Fruit fly (Drosophila melanogaster): Measurements from ENCODE around the gene alpha-Est6.

Gene alpha-Est6

DNA sequence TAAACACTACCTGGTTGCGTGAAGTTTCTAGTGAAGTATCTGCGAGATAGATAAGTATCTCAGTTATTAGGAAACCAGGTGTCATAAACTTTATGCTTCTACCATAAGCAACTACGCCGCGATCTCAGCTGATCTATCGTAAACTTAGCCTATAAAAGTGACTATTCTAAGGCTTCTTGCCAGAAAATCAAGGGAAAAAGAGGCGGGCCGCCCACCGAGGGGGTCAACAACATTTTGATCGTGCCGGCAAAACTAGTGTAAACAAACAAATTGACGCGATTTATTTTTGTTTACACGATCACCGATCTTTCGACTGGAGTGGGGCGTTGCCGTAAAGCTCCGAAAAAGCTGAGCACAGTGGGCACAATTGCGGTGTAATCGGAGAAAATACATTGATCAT lies 4.4 kb downstream of the alpha-Est6 start (continued):
- TF ChIP-seq CG6813 (GFP tag; optimal IDR thresholded peaks at IDR 0.05) (peak; percentile 40), CG12236 (GFP tag; optimal IDR thresholded peaks at IDR 0.05) (no peak), CG7928 (GFP tag; optimal IDR thresholded peaks at IDR 0.05) (no peak), gt (GFP tag; IDR thresholded peaks at IDR 0.05) (no peak), Hmx (GFP tag; optimal IDR thresholded peaks at IDR 0.05) (no peak), Rfx (GFP tag; IDR thresholded peaks at IDR 0.05) (0 out of 2 replicates have a peak, but pooled peaks have one; percentile 8), CG3065 (GFP tag; optimal IDR thresholded peaks at IDR 0.05) (no peak), zen2 (GFP tag; IDR thresholded peaks at IDR 0.05; ENCODE audit: partially characterized antibody) (no peak), ara (GFP tag; IDR thresholded peaks at IDR 0.05) (no peak), Myb (GFP tag; optimal IDR thresholded peaks at IDR 0.05) (no peak), CG5180 (GFP tag; optimal IDR thresholded peaks at IDR 0.05) (no peak), CG17568 (GFP tag; optimal IDR thresholded peaks at IDR 0.05) (peak; percentile 4), cwo (GFP tag; optimal IDR thresholded peaks at IDR 0.05) (peak; percentile 4), dan (GFP tag; IDR thresholded peaks at IDR 0.05) (no peak), ems (GFP tag; optimal IDR thresholded peaks at IDR 0.05) (no peak), croc (GFP tag; conservative IDR thresholded peaks at IDR 0.05) (no peak), so (GFP tag; IDR thresholded peaks at IDR 0.05) (no peak), CG33557 (GFP tag; optimal IDR thresholded peaks at IDR 0.05) (no peak), CG30431 (GFP tag; optimal IDR thresholded peaks at IDR 0.05) (no peak), al (GFP tag; IDR thresholded peaks at IDR 0.05) (no peak), MBD-R2 (GFP tag; IDR thresholded peaks at IDR 0.05) (no peak), CG6654 (GFP tag; optimal IDR thresholded peaks at IDR 0.05) (no peak), CG2202 (tag; optimal IDR thresholded peaks at IDR 0.05) (no peak), lmd (GFP tag; IDR thresholded peaks at IDR 0.05) (no peak), Abd-B (GFP tag; optimal IDR thresholded peaks at IDR 0.05) (no peak), Opbp (GFP tag; IDR thresholded peaks at IDR 0.05; ENCODE audit: partially characterized antibody) (no peak), amos (GFP tag; IDR thresholded peaks at IDR 0.05; ENCODE audit: partially characterized antibody) (no peak), Ets97D (GFP tag; optimal IDR thresholded peaks at IDR 0.05) (no peak), CG12942 (GFP tag; optimal IDR thresholded peaks at IDR 0.05) (no peak), CG11695 (GFP tag; IDR thresholded peaks at IDR 0.05) (no peak), CG10431 (GFP tag; optimal IDR thresholded peaks at IDR 0.05) (no peak), Hr3 (GFP tag; optimal IDR thresholded peaks at IDR 0.05) (no peak), CG34422 (GFP tag; IDR thresholded peaks at IDR 0.05) (peak; percentile 42; the same call in 1 of the 3 replicates), Sox102F (GFP tag; optimal IDR thresholded peaks at IDR 0.05) (no peak), CG2678 (tag; optimal IDR thresholded peaks at IDR 0.05) (peak; percentile 33), CG2120 (GFP tag; optimal IDR thresholded peaks at IDR 0.05) (no peak), CG9609 (GFP tag; optimal IDR thresholded peaks at IDR 0.05) (no peak), sisA (GFP tag; IDR thresholded peaks at IDR 0.05) (no peak), pum (GFP tag; optimal IDR thresholded peaks at IDR 0.05) (no peak), disco-r (GFP tag; optimal IDR thresholded peaks at IDR 0.05) (no peak), CG13894 (tag; optimal IDR thresholded peaks at IDR 0.05) (peak; percentile 86), CG1792 (GFP tag; optimal IDR thresholded peaks at IDR 0.05) (no peak), CG4328 (GFP tag; optimal IDR thresholded peaks at IDR 0.05) (no peak), pho (GFP tag; optimal IDR thresholded peaks at IDR 0.05) (no peak), CG13296 (GFP tag; optimal IDR thresholded peaks at IDR 0.05) (peak; percentile 48), sr (GFP tag; IDR thresholded peaks at IDR 0.05) (no peak), sug (tag; optimal IDR thresholded peaks at IDR 0.05) (peak; percentile 63), H2.0 (GFP tag; IDR thresholded peaks at IDR 0.05) (no peak), bigmax (GFP tag; optimal IDR thresholded peaks at IDR 0.05) (no peak), CG14860 (GFP tag; IDR thresholded peaks at IDR 0.05; ENCODE audit: partially characterized antibody) (no peak), CG1602 (GFP tag; optimal IDR thresholded peaks at IDR 0.05) (no peak), CG16815 (GFP tag; optimal IDR thresholded peaks at IDR 0.05) (no peak)
